Worm (Caenorhabditis elegans): ENCODE data around the gene T13C5.2.

ce11 chrX:6189955-6190354 lies 5.1 kb downstream of the T13C5.2 start, which contains the start of gene T13C5.9:
- TF ChIP-seq dmd-4 (tag; optimal IDR thresholded peaks at IDR 0.05; ENCODE audit: borderline replicate concordance) = no peak
- TF ChIP-seq hlh-30 (tag; optimal IDR thresholded peaks at IDR 0.05; ENCODE audit: insufficient read depth) = no peak
- no peak for TF ChIP-seq ceh-24 (tag; optimal IDR thresholded peaks at IDR 0.05)
- no peak for TF ChIP-seq ama-1 (optimal IDR thresholded peaks at IDR 0.05)
- no peak for TF ChIP-seq elt-2 (tag; optimal IDR thresholded peaks at IDR 0.05)
- TF ChIP-seq pha-2 (tag; optimal IDR thresholded peaks at IDR 0.05) = no peak
- TF ChIP-seq ceh-19 (GFP tag; optimal IDR thresholded peaks at IDR 0.05) = no peak
- TF ChIP-seq gmeb-2 (tag; optimal IDR thresholded peaks at IDR 0.05) = no peak
- no peak for TF ChIP-seq hlh-13 (GFP tag; optimal IDR thresholded peaks at IDR 0.05)
- no peak for TF ChIP-seq ceh-34 (tag; optimal IDR thresholded peaks at IDR 0.05)
- no peak for TF ChIP-seq ceh-14 (tag; optimal IDR thresholded peaks at IDR 0.05)
- no peak for TF ChIP-seq unc-42 (tag; optimal IDR thresholded peaks at IDR 0.05)
- TF ChIP-seq ets-4 (tag; optimal IDR thresholded peaks at IDR 0.05) = no peak
- TF ChIP-seq pha-4 (tag; optimal IDR thresholded peaks at IDR 0.05) = no peak

All from whole organism, late embryonic.